Fruit fly (Drosophila melanogaster) whole organism, adult: ENCODE data around the gene LeuRS-m.

Source experiments
- CG11617 ChIP-seq: fragments of 200-800 bp; sonication (Bioruptor generic); optimal IDR thresholded peaks from 2 replicates; lab custom pipeline; 2017; ENCODE audit warnings: mild to moderate bottlenecking, missing biosample characterization, missing genetic modification reagents, missing genetic modification characterization
- CG12768 ChIP-seq: fragments of 200-800 bp; sonication (Bioruptor generic); optimal IDR thresholded peaks from 2 replicates; lab custom pipeline; 2017; ENCODE audit warnings: missing biosample characterization, missing genetic modification characterization, mild to moderate bottlenecking, moderate library complexity, missing genetic modification reagents
- CG14711 ChIP-seq: fragments of 200-800 bp; sonication (Bioruptor generic); optimal IDR thresholded peaks from 2 replicates; lab custom pipeline; 2018; ENCODE audit warnings: missing biosample characterization, mild to moderate bottlenecking, missing genetic modification characterization, moderate library complexity
- CG1620 ChIP-seq: fragments of 200-800 bp; sonication (Bioruptor generic); optimal IDR thresholded peaks from 2 replicates; lab custom pipeline; 2016; ENCODE audit warnings: missing biosample characterization, missing genetic modification characterization
- CG33017 ChIP-seq: fragments of 200-800 bp; sonication (Bioruptor generic); optimal IDR thresholded peaks from 2 replicates; lab custom pipeline; 2018; ENCODE audit warnings: missing biosample characterization, mild to moderate bottlenecking, missing genetic modification characterization, moderate library complexity
- CG5204 ChIP-seq: fragments of 200-800 bp; sonication (Bioruptor generic); optimal IDR thresholded peaks from 2 replicates; lab custom pipeline; 2016; ENCODE audit warnings: missing biosample characterization, missing genetic modification characterization
- CG7045 ChIP-seq: fragments of 200-800 bp; sonication (Bioruptor generic); optimal IDR thresholded peaks from 2 replicates; lab custom pipeline; 2017; ENCODE audit warnings: missing biosample characterization, mild to moderate bottlenecking, missing genetic modification characterization
- CG7101 ChIP-seq: fragments of 200-800 bp; sonication (Bioruptor generic); optimal IDR thresholded peaks from 2 replicates; lab custom pipeline; 2018; ENCODE audit warnings: missing biosample characterization, mild to moderate bottlenecking, missing genetic modification characterization, moderate library complexity
- Clk ChIP-seq: fragments of 200-800 bp; sonication (Bioruptor generic); optimal IDR thresholded peaks from 2 replicates; lab custom pipeline; 2017; ENCODE audit warnings: missing biosample characterization, missing genetic modification characterization
- Crg-1 ChIP-seq: fragments of 200-800 bp; sonication (Bioruptor generic); optimal IDR thresholded peaks from 2 replicates; lab custom pipeline; 2016; ENCODE audit warnings: missing biosample characterization, missing genetic modification characterization
- Hr96 ChIP-seq: fragments of 200-800 bp; sonication (Bioruptor generic); optimal IDR thresholded peaks from 2 replicates; lab custom pipeline; 2016; ENCODE audit warnings: missing biosample characterization, missing genetic modification characterization
- Mnt ChIP-seq: fragments of 200-800 bp; sonication (Bioruptor generic); optimal IDR thresholded peaks from 2 replicates; lab custom pipeline; 2016; ENCODE audit warnings: missing biosample characterization, mild to moderate bottlenecking, missing genetic modification characterization
- bab1 ChIP-seq: fragments of 200-800 bp; sonication (Bioruptor generic); optimal IDR thresholded peaks from 3 replicates; lab custom pipeline; 2019; ENCODE audit warnings: missing biosample characterization, mild to moderate bottlenecking, missing genetic modification characterization, moderate library complexity
- cic ChIP-seq: fragments of 200-800 bp; sonication (Bioruptor generic); optimal IDR thresholded peaks from 2 replicates; lab custom pipeline; 2017; ENCODE audit warnings: missing biosample characterization, mild to moderate bottlenecking, missing genetic modification characterization, moderate library complexity
- cnc ChIP-seq, 2 experiments: fragments of >200 bp; optimal IDR thresholded peaks; 2 replicates each; lab custom pipeline; 2017
- kay ChIP-seq: fragments of 200-800 bp; sonication (Bioruptor generic); peaks from one replicate; lab custom pipeline; 2016; ENCODE audit warnings: missing biosample characterization, missing genetic modification characterization, borderline replicate concordance
- ovo ChIP-seq: fragments of 200-800 bp; sonication (Bioruptor generic); optimal IDR thresholded peaks from 2 replicates; lab custom pipeline; 2016; ENCODE audit warnings: missing biosample characterization, missing genetic modification characterization
- pad ChIP-seq: fragments of 200-800 bp; sonication (Bioruptor generic); optimal IDR thresholded peaks from 3 replicates; lab custom pipeline; 2017; ENCODE audit warnings: missing biosample characterization, missing genetic modification characterization, mild to moderate bottlenecking, moderate library complexity, missing genetic modification reagents
- tj ChIP-seq: fragments of 200-800 bp; sonication (Bioruptor generic); optimal IDR thresholded peaks from 3 replicates; lab custom pipeline; 2017; ENCODE audit warnings: missing biosample characterization, mild to moderate bottlenecking, missing genetic modification characterization, moderate library complexity
- toe ChIP-seq: fragments of 200-800 bp; sonication (Bioruptor generic); optimal IDR thresholded peaks from 2 replicates; lab custom pipeline; 2016; ENCODE audit warnings: missing biosample characterization, missing genetic modification characterization

The LeuRS-m gene

DNA sequence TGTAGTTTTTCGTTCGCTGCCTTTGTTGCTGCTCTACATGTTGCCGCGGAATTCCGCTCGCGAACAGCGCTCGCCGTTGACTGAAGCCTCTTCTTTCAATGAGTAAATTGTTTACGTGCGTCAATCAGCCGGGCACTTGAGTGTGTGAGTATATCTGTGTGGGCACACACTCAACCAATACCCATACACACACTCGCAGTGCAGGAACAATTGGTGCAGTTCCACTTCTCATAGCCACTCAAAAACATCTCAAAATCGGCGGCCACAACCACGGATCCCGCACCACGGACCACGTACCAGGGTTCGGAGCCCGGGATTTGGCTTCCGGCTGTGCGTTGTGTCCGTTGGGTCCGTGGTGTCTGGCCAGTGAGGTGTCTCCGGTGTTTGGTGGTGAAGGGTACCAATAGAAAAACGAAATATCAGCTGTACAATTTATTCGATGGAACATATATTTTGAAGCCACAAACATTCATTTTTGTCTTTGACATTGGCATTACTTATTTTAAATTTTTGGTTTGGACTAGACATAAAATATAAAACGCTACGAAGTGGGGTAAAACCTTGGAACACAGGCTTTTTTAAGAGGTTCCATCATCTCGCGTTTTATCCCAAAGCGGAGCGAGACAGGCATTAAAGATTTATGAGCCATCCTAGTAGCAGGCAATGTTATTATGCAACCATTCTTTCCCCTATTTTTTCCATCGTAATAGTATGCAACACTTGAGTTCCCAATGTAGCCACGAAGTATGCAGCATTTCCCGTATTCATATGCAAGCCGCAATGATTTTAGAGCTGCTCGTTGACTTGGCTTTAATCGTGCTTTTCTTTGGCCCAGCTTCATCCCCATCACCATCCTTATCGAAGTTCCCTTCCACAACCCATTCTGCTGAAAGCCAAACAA lies 14.6 kb downstream of the LeuRS-m start, which contains the start of gene CG13707:
TSS of gene CG13707 (minus strand) at position 70 of the 901 bp plus-strand sequence.
- TF ChIP-seq CG14711 (tag; lab: Kevin White, UChicago) (no peak), pad (GFP tag; lab: Kevin White, UChicago) (peak; percentile 99)

DNA sequence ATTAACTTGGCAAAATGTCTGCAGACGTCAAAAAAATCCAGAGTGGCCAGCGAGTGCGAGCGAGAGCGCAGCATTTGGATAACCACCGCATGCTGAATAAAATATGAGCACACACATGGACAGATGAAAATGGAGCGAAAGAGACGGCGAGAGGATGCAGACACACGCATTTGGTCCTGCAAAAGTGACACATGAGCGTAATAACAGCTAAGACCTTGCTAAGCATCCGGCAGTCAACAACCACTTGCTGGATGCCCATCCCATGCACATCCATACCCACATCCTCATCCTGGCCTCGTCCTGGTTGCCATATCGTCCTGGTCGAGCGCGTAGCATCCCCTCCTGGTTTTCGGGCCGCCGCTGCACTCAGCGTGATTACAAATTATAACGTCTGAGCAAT lies 17.1 kb downstream of the LeuRS-m start:
- TF ChIP-seq bab1 (GFP tag; lab: Kevin White, UChicago) = no peak
- TF ChIP-seq cnc (optimal IDR thresholded peaks at IDR 0.05; lab: Kevin White, UChicago) = no peak
- TF ChIP-seq ovo = no peak
- TF ChIP-seq CG1620 (GFP tag; lab: Kevin White, UChicago) = no peak
- no peak for TF ChIP-seq CG7101
- TF ChIP-seq tj = no peak
- no peak for TF ChIP-seq cic (GFP tag; lab: Kevin White, UChicago)
- no peak for TF ChIP-seq Mnt (GFP tag; lab: Kevin White, UChicago)
- TF ChIP-seq CG5204 = no peak
- TF ChIP-seq CG14711 (tag; lab: Kevin White, UChicago) = no peak
- TF ChIP-seq Crg-1 (GFP tag; lab: Kevin White, UChicago) = no peak
- no peak for TF ChIP-seq pad (GFP tag; lab: Kevin White, UChicago)
- no peak for TF ChIP-seq kay (GFP tag; lab: Kevin White, UChicago)
- TF ChIP-seq toe = no peak
- no peak for TF ChIP-seq CG11617 (GFP tag; lab: Kevin White, UChicago)
- no peak for TF ChIP-seq Hr96 (GFP tag; lab: Kevin White, UChicago)
- no peak for TF ChIP-seq CG33017
- TF ChIP-seq CG12768 (GFP tag; lab: Kevin White, UChicago) = no peak
- TF ChIP-seq Clk = no peak
- no peak for TF ChIP-seq CG7045 (GFP tag; lab: Kevin White, UChicago)

DNA sequence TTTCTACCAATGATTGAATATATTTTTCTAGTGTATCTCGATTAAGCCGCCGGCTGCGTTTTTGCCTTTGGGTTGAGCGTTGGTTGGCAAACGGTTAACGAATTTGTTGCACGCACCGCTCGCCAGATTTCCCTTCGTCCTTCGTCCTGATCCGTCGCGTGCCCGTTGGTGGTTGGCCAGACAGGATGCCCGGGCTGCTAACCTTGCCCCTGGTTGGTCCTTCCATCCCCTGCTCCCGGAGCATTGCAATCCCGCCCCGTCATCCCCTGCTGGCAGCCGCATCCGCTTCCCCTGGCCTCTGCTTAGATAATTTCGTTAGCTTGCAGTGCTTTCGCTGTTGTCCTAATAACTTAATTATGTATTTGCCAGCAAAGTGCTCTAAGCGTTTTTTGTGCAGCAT lies 17.8 kb downstream of the LeuRS-m start:
- TF ChIP-seq Clk (no peak), CG5204 (no peak), CG12768 (GFP tag; lab: Kevin White, UChicago) (no peak), CG11617 (GFP tag; lab: Kevin White, UChicago) (no peak)

DNA sequence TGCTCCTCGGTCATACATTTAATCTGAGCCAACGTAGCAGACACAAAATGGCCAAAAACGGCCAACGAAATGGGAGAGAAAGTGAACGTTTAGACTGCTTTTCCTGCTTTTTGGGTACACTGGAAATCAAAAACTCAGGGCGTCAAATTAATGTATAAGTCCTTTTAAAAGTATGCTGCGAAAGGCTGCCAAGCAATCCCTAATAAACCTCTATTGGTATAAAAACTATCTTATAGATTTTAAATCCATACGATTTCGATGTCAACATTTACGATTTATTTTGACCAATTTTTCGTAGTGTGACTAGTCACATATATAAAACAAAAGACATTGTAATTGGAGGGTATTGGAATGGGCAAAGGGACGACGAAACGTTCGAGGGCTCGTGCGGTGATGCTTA lies 19.1 kb downstream of the LeuRS-m start:
- TF ChIP-seq cnc (optimal IDR thresholded peaks at IDR 0.05; lab: Kevin White, UChicago) (no peak), Crg-1 (GFP tag; lab: Kevin White, UChicago) (no peak), bab1 (GFP tag; lab: Kevin White, UChicago) (no peak), kay (GFP tag; lab: Kevin White, UChicago) (no peak), CG7101 (no peak), toe (no peak), Clk (no peak), CG5204 (no peak), ovo (no peak), Hr96 (GFP tag; lab: Kevin White, UChicago) (no peak), CG12768 (GFP tag; lab: Kevin White, UChicago) (no peak), CG1620 (GFP tag; lab: Kevin White, UChicago) (no peak), CG7045 (GFP tag; lab: Kevin White, UChicago) (no peak)

DNA sequence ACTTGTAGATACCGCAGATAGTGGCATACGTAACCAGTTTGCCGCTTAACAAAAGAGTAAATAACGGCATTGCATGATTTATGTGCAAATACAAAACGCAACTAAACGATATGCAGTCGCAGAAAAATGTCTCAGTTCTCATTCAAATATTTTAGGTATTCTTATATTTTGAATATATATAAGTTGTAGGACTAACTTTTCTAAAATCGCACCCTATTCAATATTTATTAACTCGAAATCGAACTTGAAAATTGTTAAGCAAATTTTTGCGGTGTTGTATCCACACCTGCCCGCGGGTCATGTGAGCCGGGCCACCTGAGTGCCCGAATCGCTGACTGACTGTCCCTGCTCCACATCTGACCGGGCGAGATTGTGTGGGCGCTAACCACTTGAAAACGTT lies 22.4 kb downstream of the LeuRS-m start:
- TF ChIP-seq Mnt (GFP tag; lab: Kevin White, UChicago) = no peak
- no peak for TF ChIP-seq CG7045 (GFP tag; lab: Kevin White, UChicago)
- TF ChIP-seq Clk = no peak
- no peak for TF ChIP-seq Crg-1 (GFP tag; lab: Kevin White, UChicago)
- no peak for TF ChIP-seq kay (GFP tag; lab: Kevin White, UChicago)
- TF ChIP-seq cnc (optimal IDR thresholded peaks at IDR 0.05; lab: Kevin White, UChicago) = no peak
- no peak for TF ChIP-seq cic (GFP tag; lab: Kevin White, UChicago)
- TF ChIP-seq CG7101 = no peak
- no peak for TF ChIP-seq ovo
- no peak for TF ChIP-seq tj
- no peak for TF ChIP-seq CG12768 (GFP tag; lab: Kevin White, UChicago)
- no peak for TF ChIP-seq Hr96 (GFP tag; lab: Kevin White, UChicago)
- TF ChIP-seq toe = no peak
- TF ChIP-seq CG1620 (GFP tag; lab: Kevin White, UChicago) = no peak

DNA sequence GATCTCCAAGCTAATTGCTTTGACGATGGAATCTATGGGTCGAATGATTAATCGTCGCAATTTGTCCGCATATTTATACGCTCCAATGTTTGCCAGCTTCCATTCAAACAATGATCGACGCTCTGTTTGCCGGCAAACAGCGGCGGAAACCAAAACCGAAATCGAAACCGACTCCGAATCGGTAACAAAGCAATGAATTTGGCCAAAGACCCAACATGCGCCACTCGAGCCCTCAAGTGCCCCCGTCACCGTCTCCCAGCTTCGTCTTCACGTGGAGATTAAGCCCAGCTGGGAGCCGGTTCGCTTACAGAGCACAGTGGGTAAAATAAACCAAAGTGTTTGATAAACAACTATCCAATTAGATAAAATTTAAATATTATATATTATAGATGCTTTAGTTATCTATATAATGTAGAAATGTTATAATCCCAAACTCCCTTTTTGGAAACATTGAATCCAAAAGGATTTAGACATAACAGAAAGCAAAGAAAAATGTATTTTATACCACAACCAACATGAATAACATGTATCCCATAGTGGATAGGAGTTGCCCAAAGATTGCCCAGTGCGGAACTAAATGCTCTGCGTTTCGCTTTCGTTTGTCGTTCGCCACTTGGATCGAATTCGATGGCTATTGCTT lies 26.9 kb downstream of the LeuRS-m start, which contains the start of gene CG32237:
TSS of gene CG32237 (minus strand) at position 51 of the 640 bp plus-strand sequence.
- TF ChIP-seq Hr96 (GFP tag; lab: Kevin White, UChicago) (no peak), ovo (no peak), toe (no peak), Clk (no peak), kay (GFP tag; lab: Kevin White, UChicago) (no peak), pad (GFP tag; lab: Kevin White, UChicago) (no peak), CG7101 (no peak), CG33017 (no peak), Crg-1 (GFP tag; lab: Kevin White, UChicago) (no peak)
